Worm (Caenorhabditis elegans): ENCODE results near the gene ZK112.4.

DNA sequence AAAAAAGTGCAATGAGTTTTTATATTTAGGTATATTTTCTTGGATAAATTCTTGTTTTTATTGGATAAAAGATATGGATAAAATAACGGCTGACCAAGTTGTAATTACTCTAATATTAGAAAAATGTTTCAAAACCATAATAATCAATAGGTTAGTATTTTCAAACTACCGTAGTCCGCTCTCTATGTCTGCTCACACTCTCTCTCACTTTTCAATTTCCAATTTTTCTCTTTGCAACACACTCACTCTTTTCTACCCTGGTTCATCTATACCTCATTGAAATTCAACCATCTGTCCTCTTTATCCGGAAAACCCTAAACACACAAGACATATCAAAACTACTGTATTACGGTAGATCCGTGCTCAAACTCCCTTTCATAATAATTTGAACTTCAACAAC is 49.5 kb upstream of the ZK112.4 start:
- TF ChIP-seq klf-2 (GFP tag; conservative IDR thresholded peaks at IDR 0.05), result no peak
- no peak for TF ChIP-seq ref-1 (GFP tag; conservative IDR thresholded peaks at IDR 0.05)
- TF ChIP-seq tab-1 (GFP tag; IDR thresholded peaks at IDR 0.05), result no peak
- no peak for TF ChIP-seq ztf-29 (GFP tag; IDR thresholded peaks at IDR 0.05)
- no peak for TF ChIP-seq ztf-23 (GFP tag; IDR thresholded peaks at IDR 0.05)

All from whole organism, midembryonic.